Worm (Caenorhabditis elegans) whole organism, L1 larva: ENCODE measurements around the gene C06A6.7.

Experiments used
- C04F5.9 ChIP-seq: sonication (generic microtip); optimal IDR thresholded peaks from 2 replicates; lab custom pipeline; 2016; ENCODE audit warnings: missing genetic modification characterization, missing compliant biosample characterization
- F16B12.6 ChIP-seq: fragments of 150-350 bp; optimal IDR thresholded peaks from 2 replicates; lab custom pipeline; 2014; ENCODE audit warnings: missing biosample characterization, missing genetic modification characterization
- aha-1 ChIP-seq: fragments of 150-350 bp; optimal IDR thresholded peaks from 2 replicates; lab custom pipeline; 2014; ENCODE audit warnings: missing biosample characterization, missing genetic modification characterization
- aly-2 ChIP-seq: fragments of 150-350 bp; optimal IDR thresholded peaks from 2 replicates; lab custom pipeline; 2014; ENCODE audit warnings: missing biosample characterization, missing genetic modification characterization
- blmp-1 ChIP-seq: fragments of 150-350 bp; optimal IDR thresholded peaks from 2 replicates; lab custom pipeline; 2014; ENCODE audit warnings: missing biosample characterization, missing genetic modification characterization
- ceh-8 ChIP-seq: fragments of 200-800 bp; sonication (Bioruptor generic); optimal IDR thresholded peaks from 2 replicates; lab custom pipeline; 2018; ENCODE audit warnings: mild to moderate bottlenecking, missing genetic modification characterization, moderate library complexity, missing compliant biosample characterization
- ceh-88 ChIP-seq: fragments of 200-800 bp; sonication (Bioruptor generic); IDR thresholded peaks from 2 replicates; pipeline ENCODE4 v1.3.6; 2022; ENCODE audit warnings: missing genetic modification characterization, missing compliant biosample characterization
- ceh-90 ChIP-seq: sonication (generic microtip); optimal IDR thresholded peaks from 2 replicates; lab custom pipeline; 2016; ENCODE audit warnings: missing genetic modification characterization, missing compliant biosample characterization
- dsc-1 ChIP-seq: sonication (generic microtip); optimal IDR thresholded peaks from 2 replicates; lab custom pipeline; 2016; ENCODE audit warnings: mild to moderate bottlenecking, missing genetic modification characterization, missing compliant biosample characterization
- efl-3 ChIP-seq: fragments of 200-800 bp; sonication (Bioruptor generic); optimal IDR thresholded peaks from 2 replicates; lab custom pipeline; 2018; ENCODE audit warnings: mild to moderate bottlenecking, missing genetic modification characterization, missing compliant biosample characterization
- egl-13 ChIP-seq: sonication (generic microtip); optimal IDR thresholded peaks from 2 replicates; lab custom pipeline; 2016; ENCODE audit warnings: missing genotype, missing genetic modification reagents, missing genetic modification characterization, missing compliant biosample characterization
- egl-27 ChIP-seq, 2 experiments: fragments of 150-350 bp in 1 of 2; sonication (generic microtip); optimal IDR thresholded peaks; 3 replicates each; lab custom pipeline; 2017 to 2018; ENCODE audit warnings: missing biosample characterization in 2 of 2, missing genetic modification characterization in 2 of 2, missing genetic modification reagents in 2 of 2
- elt-2 ChIP-seq: sonication (generic microtip); optimal IDR thresholded peaks from 2 replicates; lab custom pipeline; 2016; ENCODE audit warnings: missing genetic modification characterization, mild to moderate bottlenecking, inconsistent platforms, missing compliant biosample characterization, missing genetic modification reagents
- elt-3 ChIP-seq, 6 experiments: fragments of 150-350 bp in 1 of 6; sonication (generic microtip); optimal IDR thresholded peaks; 2 replicates each; lab custom pipeline; 2017 to 2018; ENCODE audit warnings: missing biosample characterization in 6 of 6, missing genetic modification characterization in 6 of 6, inconsistent platforms in 1 of 6
- fkh-4 ChIP-seq: sonication (generic microtip); optimal IDR thresholded peaks from 2 replicates; lab custom pipeline; 2016; ENCODE audit warnings: missing compliant biosample characterization, missing genetic modification characterization, borderline replicate concordance
- fos-1 ChIP-seq: fragments of 150-350 bp; optimal IDR thresholded peaks from 2 replicates; lab custom pipeline; 2014; ENCODE audit warnings: missing biosample characterization, missing genetic modification characterization
- irx-1 ChIP-seq: sonication (generic microtip); optimal IDR thresholded peaks from 2 replicates; lab custom pipeline; 2016; ENCODE audit warnings: missing genetic modification characterization, missing compliant biosample characterization
- isw-1 ChIP-seq: fragments of 200-800 bp; sonication (Bioruptor generic); IDR thresholded peaks from 2 replicates; pipeline ENCODE4 v1.3.6; 2022; ENCODE audit warnings: missing genetic modification characterization, missing compliant biosample characterization
- lin-14 ChIP-seq: fragments of 200-800 bp; sonication (Bioruptor generic); optimal IDR thresholded peaks from 2 replicates; lab custom pipeline; 2018; ENCODE audit warnings: mild to moderate bottlenecking, missing genetic modification characterization, moderate library complexity, missing compliant biosample characterization
- lin-35 ChIP-seq, 2 experiments: fragments of 150-350 bp; optimal IDR thresholded peaks; 2 replicates each; lab custom pipeline; 2014; ENCODE audit warnings: missing biosample characterization in 2 of 2, missing genetic modification characterization in 2 of 2, missing genetic modification reagents in 2 of 2
- lin-39 ChIP-seq: fragments of 150-350 bp; optimal IDR thresholded peaks from 2 replicates; lab custom pipeline; 2014; ENCODE audit warnings: missing biosample characterization, missing genetic modification reagents, missing genetic modification characterization
- mep-1 ChIP-seq: fragments of 150-350 bp; optimal IDR thresholded peaks from 2 replicates; lab custom pipeline; 2014; ENCODE audit warnings: missing biosample characterization, missing genetic modification characterization
- nhr-12 ChIP-seq: sonication (generic microtip); optimal IDR thresholded peaks from 2 replicates; lab custom pipeline; 2017; ENCODE audit warnings: missing biosample characterization, missing genetic modification characterization
- nhr-19 ChIP-seq: fragments of 200-800 bp; sonication (Bioruptor generic); conservative IDR thresholded peaks from 2 replicates; pipeline ENCODE4 v1.3.6; 2022; ENCODE audit warnings: missing genetic modification characterization, missing compliant biosample characterization
- nhr-20 ChIP-seq: sonication (generic microtip); optimal IDR thresholded peaks from 2 replicates; lab custom pipeline; 2016; ENCODE audit warnings: mild to moderate bottlenecking, missing genetic modification characterization, missing compliant biosample characterization
- nhr-47 ChIP-seq: sonication (generic microtip); optimal IDR thresholded peaks from 2 replicates; lab custom pipeline; 2016; ENCODE audit warnings: mild to moderate bottlenecking, missing genetic modification characterization, moderate library complexity, missing compliant biosample characterization
- nhr-71 ChIP-seq: sonication (generic microtip); optimal IDR thresholded peaks from 2 replicates; lab custom pipeline; 2016; ENCODE audit warnings: mild to moderate bottlenecking, missing genetic modification characterization, moderate library complexity, missing compliant biosample characterization
- nhr-84 ChIP-seq: sonication (generic microtip); optimal IDR thresholded peaks from 2 replicates; lab custom pipeline; 2017; ENCODE audit warnings: missing biosample characterization, missing genetic modification characterization
- nhr-85 ChIP-seq: sonication (generic microtip); peaks from one replicate; lab custom pipeline; 2016; ENCODE audit warnings: missing genetic modification characterization, inconsistent platforms, missing compliant biosample characterization
- nhr-90 ChIP-seq: sonication (generic microtip); optimal IDR thresholded peaks from 2 replicates; lab custom pipeline; 2016; ENCODE audit warnings: mild to moderate bottlenecking, missing genetic modification characterization, missing compliant biosample characterization; ENCODE audit not compliant: poor library complexity
- rnt-1 ChIP-seq: sonication (generic microtip); optimal IDR thresholded peaks from 2 replicates; lab custom pipeline; 2016; ENCODE audit warnings: mild to moderate bottlenecking, missing genetic modification characterization, moderate library complexity, missing compliant biosample characterization
- snpc-4 ChIP-seq: fragments of 150-350 bp; optimal IDR thresholded peaks from 2 replicates; lab custom pipeline; 2014; ENCODE audit warnings: missing biosample characterization, missing genetic modification characterization
- snu-23 ChIP-seq: sonication (generic microtip); optimal IDR thresholded peaks from 2 replicates; lab custom pipeline; 2016; ENCODE audit warnings: missing genetic modification characterization, missing compliant biosample characterization
- sptf-1 ChIP-seq: fragments of 150-350 bp; optimal IDR thresholded peaks from 2 replicates; lab custom pipeline; 2014; ENCODE audit warnings: missing biosample characterization, missing genetic modification characterization
- sup-37 ChIP-seq: fragments of 200-800 bp; sonication (Bioruptor generic); optimal IDR thresholded peaks from 2 replicates; lab custom pipeline; 2018; ENCODE audit warnings: mild to moderate bottlenecking, missing genetic modification characterization, missing compliant biosample characterization
- swsn-7 ChIP-seq: sonication (generic microtip); optimal IDR thresholded peaks from 2 replicates; lab custom pipeline; 2016; ENCODE audit warnings: missing genetic modification characterization, missing compliant biosample characterization
- tbx-2 ChIP-seq: sonication (generic microtip); optimal IDR thresholded peaks from 2 replicates; lab custom pipeline; 2016; ENCODE audit warnings: missing genetic modification characterization, missing compliant biosample characterization
- unc-130 ChIP-seq: fragments of 150-350 bp; optimal IDR thresholded peaks from 2 replicates; lab custom pipeline; 2017; ENCODE audit warnings: missing biosample characterization, missing genetic modification characterization, inconsistent platforms
- unc-30 ChIP-seq: sonication (generic microtip); optimal IDR thresholded peaks from 2 replicates; lab custom pipeline; 2017; ENCODE audit warnings: missing biosample characterization, missing genetic modification characterization
- unc-98 ChIP-seq: fragments of 200-800 bp; sonication (Bioruptor generic); IDR thresholded peaks from 2 replicates; pipeline ENCODE4 v1.3.6; 2022; ENCODE audit warnings: missing genetic modification characterization, missing compliant biosample characterization
- vab-15 ChIP-seq: sonication (generic microtip); optimal IDR thresholded peaks from 2 replicates; lab custom pipeline; 2017; ENCODE audit warnings: missing genotype, mild to moderate bottlenecking, missing genetic modification characterization, missing compliant biosample characterization
- zag-1 ChIP-seq: fragments of 150-350 bp; optimal IDR thresholded peaks from 2 replicates; lab custom pipeline; 2014; ENCODE audit warnings: missing biosample characterization, missing genetic modification characterization
- ztf-11 ChIP-seq, 2 experiments: sonication (generic microtip); optimal IDR thresholded peaks; 2 replicates each; lab custom pipeline; 2016 to 2017; ENCODE audit warnings: missing genetic modification characterization in 2 of 2, missing biosample characterization in 1 of 2, missing compliant biosample characterization in 1 of 2

C06A6.7 gene

ce11 chrIV:7830151-7830550, 8.2 kb downstream of the C06A6.7 start, which contains the start of gene mvb-12 (continued):
- TF ChIP-seq unc-130 (no peak), unc-98 (GFP tag; lab: Robert Waterston, UW) (no peak), ceh-8 (no peak), C04F5.9 (no peak), nhr-47 (no peak), swsn-7 (tag; lab: Kevin White, UChicago) (peak; percentile 13), lin-39 (tag; lab: Kevin White, UChicago) (no peak), egl-13 (no peak), snpc-4 (tag; lab: Kevin White, UChicago) (no peak), vab-15 (no peak), fkh-4 (tag; lab: Kevin White, UChicago) (no peak), ztf-11 (tag; optimal IDR thresholded peaks at IDR 0.05; lab: Kevin White, UChicago) (no peak)

ce11 chrIV:7829275-7829938, 8.9 kb downstream of the C06A6.7 start, which contains the start of gene C06A6.4:
Gene C06A6.4, minus strand, starts transcription at chrIV:7829298.
- TF ChIP-seq nhr-85 (tag; lab: Kevin White, UChicago) (peak; percentile 35), nhr-47 (no peak), elt-3 (tag; optimal IDR thresholded peaks at IDR 0.05; lab: Kevin White, UChicago) (peak in 2 of 6 experiments; percentile 14 to 60), aha-1 (tag; lab: Kevin White, UChicago) (no peak), aly-2 (no peak), sup-37 (GFP tag; lab: Kevin White, UChicago) (no peak), fos-1 (no peak), efl-3 (GFP tag; lab: Kevin White, UChicago) (no peak), isw-1 (GFP tag; lab: Robert Waterston, UW) (no peak), nhr-71 (tag; lab: Kevin White, UChicago) (no peak), zag-1 (tag; lab: Kevin White, UChicago) (no peak), ceh-90 (tag; lab: Kevin White, UChicago) (no peak), sptf-1 (no peak), dsc-1 (tag; lab: Kevin White, UChicago) (no peak), ztf-11 (tag; optimal IDR thresholded peaks at IDR 0.05; lab: Kevin White, UChicago) (no peak), elt-2 (peak; percentile 14), snu-23 (GFP tag; lab: Kevin White, UChicago) (no peak), mep-1 (tag; lab: Kevin White, UChicago) (no peak), nhr-84 (tag; lab: Kevin White, UChicago) (no peak), rnt-1 (tag; lab: Kevin White, UChicago) (no peak), nhr-90 (tag; lab: Kevin White, UChicago) (no peak), blmp-1 (tag; lab: Kevin White, UChicago) (peak; percentile 49), irx-1 (tag; lab: Kevin White, UChicago) (no peak), lin-39 (tag; lab: Kevin White, UChicago) (no peak), nhr-19 (GFP tag; lab: Robert Waterston, UW) (no peak), tbx-2 (tag; lab: Kevin White, UChicago) (no peak), lin-14 (GFP tag; lab: Kevin White, UChicago) (peak; percentile 34), lin-35 (GFP tag; optimal IDR thresholded peaks at IDR 0.05; lab: Kevin White, UChicago) (peak in 1 of 2 experiments; percentile 36), ceh-88 (GFP tag; lab: Robert Waterston, UW) (no peak), F16B12.6 (tag; lab: Kevin White, UChicago) (no peak), unc-30 (no peak), nhr-12 (tag; lab: Kevin White, UChicago) (no peak), nhr-20 (peak; percentile 10), fkh-4 (tag; lab: Kevin White, UChicago) (no peak), egl-27 (tag; optimal IDR thresholded peaks at IDR 0.05; lab: Kevin White, UChicago) (no peak)
